Fruit fly (Drosophila melanogaster) ovary, adult (tissue): ENCODE results near the gene CG7215.
A peak's percentile ranks its signal among the peaks of the same experiment; 100 is the strongest.

Experiments
- CG17801 ChIP-seq: fragments of 200-800 bp; optimal IDR thresholded peaks from 2 replicates; lab custom pipeline; 2019; ENCODE audit warnings: missing biosample characterization, mild to moderate bottlenecking, missing genetic modification characterization, moderate library complexity; ENCODE audit not compliant: partially characterized antibody

CG7215 gene

DNA sequence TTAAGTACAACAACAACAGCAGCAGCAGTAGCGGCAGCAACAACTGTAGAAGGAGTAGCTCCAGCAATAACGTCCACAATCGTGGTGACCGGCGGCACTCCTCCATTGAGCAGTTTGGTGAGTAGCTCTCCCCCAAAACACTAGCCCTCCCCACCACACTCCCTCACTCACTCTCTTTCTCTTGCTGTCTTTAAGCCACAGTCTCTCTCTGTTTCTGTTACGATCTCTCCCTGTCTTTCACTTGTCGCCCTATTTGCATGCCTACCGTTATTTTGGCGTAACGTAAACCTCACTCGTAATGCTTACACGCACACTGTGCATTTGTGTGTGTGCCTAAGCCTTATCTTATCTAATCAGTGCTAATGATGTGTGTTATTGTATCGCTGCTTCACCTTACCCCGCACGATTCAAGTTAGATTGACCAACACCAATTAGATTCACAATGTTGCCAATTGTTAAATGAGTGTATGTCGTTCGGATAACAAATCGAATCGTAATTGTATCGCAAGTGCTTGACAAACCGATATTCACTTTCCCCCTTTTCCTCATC lies 3.0 kb upstream of the CG7215 start:
- no peak for TF ChIP-seq CG17801 (GFP tag; lab: Kevin White, UChicago)

DNA sequence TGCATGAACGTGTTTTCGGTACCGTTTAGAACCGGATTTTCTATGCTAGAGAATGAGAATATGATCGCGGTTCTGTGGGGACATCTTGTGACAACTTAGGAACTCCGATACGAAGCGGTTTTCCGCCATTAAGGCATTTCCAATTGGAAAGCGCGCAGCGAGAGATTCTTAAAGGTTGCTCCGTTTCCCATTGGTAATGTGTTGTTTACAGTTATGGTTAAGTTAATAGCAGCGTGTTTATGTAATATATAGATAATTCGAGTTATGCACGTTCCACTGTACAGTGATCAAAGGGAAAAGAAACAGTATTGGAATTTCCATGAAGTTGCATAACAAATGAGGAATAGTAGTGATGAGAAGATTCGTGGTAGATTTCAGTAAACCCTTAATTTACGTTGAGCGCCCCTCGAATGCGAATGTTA lies 1.9 kb upstream of the CG7215 start:
- no peak for TF ChIP-seq CG17801 (GFP tag; lab: Kevin White, UChicago)

DNA sequence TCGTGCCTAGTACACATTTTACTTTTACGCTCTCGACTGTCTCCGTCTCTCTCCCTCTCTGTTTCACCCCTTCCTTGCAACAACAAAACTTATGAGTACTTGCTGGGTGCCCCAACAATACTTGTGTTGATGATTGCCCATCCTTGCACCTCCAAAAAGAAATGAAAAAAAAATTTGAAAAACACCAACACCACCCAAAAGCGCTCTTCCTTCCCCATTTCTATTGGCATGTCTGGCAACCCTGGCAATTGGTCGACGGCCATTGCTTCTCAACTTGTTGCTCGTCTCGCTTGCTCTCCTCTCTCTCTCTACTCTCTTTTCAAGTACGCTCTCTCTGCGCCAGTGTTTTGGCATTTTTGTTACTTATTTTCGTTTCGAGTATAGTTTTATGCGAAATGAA lies 1.3 kb upstream of the CG7215 start:
- peak; percentile 23 for TF ChIP-seq CG17801 (GFP tag; lab: Kevin White, UChicago)

DNA sequence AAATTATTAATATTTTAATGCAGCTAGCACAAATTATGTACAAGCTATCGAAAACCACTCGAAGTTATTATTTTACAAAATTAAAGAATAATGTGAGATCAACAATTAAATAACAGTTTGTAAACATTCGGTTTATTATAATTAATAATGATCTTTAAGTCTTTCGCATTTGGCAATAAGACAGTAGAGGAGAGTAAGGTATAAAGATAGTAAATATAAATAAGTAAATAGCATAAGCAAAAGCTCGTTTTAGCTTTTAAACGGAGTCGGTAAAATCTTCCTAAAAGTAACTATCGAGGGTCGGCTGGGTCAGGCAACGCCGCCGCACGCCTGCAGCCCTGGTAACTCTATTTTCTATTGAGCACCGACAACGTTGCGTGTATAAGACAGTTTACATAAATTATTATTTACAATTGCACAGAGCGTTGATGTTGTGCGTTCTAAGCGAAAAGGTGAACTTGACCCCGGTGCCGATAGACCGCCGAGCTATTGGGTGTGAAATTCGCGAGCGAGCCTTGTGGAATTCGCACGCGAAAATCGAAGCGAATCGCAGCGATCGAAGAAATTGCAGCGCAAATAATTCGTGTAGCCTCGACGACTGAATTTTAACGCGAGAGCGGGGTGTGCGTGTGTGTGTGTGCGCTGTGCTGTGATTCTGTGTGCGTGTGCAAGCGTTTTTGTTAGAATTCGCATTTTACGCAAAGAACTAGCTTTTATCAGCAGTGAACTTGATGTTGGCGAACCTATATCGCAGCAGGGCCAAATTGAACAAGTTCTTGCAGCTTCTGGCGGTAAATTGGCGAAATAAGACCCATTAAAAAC lies 554 bp upstream of the CG7215 start, which contains the start of gene wrd:
TSS of gene wrd (plus strand) at position 342 of the 822 bp plus-strand sequence.
- peak; percentile 27 for TF ChIP-seq CG17801 (GFP tag; lab: Kevin White, UChicago)

DNA sequence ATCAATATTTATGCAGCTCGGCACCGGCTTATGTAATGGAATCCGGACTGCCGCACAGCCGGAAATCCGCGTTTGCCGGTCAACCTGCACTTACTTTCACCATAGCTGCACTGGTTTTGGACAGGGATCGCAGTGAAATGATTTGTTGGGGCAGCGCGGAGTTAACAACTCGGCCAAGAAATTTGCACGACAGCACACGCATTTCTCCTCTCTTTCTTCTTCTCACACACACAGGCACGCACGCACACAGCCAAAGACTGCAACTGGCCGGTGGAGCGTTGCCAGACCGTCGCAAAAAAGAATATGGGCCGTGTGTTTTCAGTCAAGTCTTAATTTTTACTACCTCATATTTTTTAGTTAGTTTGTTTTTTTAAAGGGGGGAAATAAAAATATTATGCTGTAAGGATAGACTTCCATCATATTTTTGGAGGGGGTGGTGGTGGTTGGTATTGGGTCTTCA lies 782 bp downstream of the CG7215 start:
- no peak for TF ChIP-seq CG17801 (GFP tag; lab: Kevin White, UChicago)

DNA sequence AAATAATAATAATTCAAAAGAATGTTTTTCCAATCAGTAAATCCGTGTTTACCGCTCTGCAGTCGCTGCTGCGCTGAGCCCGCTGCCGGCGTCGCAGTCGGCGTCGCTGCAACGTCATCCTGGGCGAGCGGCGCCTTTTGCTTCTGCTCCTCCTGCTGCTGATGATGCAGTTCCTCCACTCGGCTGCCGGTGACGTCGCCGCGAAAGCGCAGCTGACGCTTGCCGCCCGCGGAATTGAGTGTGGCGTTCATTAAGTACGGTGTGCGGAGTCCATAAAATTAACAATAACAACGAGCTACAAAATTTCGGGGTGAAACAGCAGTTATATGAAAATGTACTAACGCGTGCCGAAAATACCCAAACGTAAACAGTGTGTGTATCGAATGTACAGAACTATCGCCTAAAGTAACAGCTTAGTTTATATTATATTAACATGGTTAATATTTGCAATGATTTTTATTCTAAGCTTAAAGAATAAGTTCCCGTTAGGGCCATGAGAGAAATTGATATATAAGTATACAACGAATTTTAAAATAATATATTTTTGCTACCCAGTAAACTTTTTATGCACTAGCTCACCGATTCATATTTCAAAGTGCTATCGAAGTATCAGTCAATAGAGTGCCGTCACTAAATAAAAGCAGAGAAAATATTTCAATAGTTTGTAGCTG lies 2.9 kb downstream of the CG7215 start, which contains the start of the genes CG7218 and Cbp20:
TSS of gene CG7218 (minus strand) at position 346 of the 671 bp plus-strand sequence.
TSS of gene Cbp20 (plus strand) at position 610 of the 671 bp plus-strand sequence.
- peak; percentile 50 for TF ChIP-seq CG17801 (GFP tag; lab: Kevin White, UChicago)

DNA sequence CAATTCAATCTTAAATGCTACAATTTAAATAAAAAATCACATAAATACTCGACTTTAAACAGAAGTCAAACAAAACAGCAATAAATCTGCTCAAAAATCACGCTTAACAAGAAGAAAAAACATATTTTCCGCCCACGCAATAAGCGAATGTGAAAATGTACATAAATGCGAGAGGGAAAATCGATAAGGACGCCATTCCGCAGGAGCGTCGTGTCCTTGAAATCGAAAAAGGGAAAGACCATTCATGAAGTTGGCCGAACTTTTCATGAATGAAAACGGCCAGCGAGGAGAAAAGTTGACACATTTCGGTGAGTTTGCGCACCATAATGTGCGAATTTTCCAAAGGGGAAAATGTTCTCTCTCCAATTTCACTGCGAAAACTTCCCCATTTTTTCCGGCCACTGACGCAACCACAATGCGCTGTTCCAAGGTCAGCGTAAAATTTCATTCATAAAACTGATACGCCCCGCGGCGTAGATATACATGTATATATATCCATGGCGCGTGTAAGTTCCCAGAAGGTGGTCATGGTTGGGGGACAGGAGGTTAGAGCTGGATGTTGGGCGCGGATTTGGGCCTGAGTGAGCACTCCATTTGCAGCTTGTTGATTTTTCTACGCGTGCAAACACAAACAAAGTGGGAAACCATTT lies 6.8 kb downstream of the CG7215 start:
- no peak for TF ChIP-seq CG17801 (GFP tag; lab: Kevin White, UChicago)

DNA sequence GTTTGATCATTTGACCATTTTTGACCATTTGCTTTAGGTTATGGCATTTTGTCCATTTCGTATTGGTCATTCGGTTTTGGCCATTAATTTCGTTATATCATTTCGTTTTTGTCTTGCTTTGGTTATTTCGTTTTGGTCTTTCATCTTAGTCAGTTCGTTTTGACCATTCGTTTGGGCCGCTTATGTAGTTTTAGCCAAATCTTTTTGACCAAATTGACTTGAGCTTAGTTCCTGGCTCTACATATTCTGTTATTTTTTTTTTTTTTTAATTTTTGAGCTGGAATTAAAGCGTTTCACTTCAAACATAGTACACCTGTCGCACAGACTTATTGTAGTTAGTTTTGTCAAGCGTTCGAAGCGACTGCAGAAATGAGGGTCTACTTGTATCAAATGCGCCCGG lies 8.7 kb downstream of the CG7215 start, which contains the start of gene CG14315:
TSS of gene CG14315 (plus strand) at position 301 of the 400 bp plus-strand sequence.
- TF ChIP-seq CG17801 (GFP tag; lab: Kevin White, UChicago): no peak

DNA sequence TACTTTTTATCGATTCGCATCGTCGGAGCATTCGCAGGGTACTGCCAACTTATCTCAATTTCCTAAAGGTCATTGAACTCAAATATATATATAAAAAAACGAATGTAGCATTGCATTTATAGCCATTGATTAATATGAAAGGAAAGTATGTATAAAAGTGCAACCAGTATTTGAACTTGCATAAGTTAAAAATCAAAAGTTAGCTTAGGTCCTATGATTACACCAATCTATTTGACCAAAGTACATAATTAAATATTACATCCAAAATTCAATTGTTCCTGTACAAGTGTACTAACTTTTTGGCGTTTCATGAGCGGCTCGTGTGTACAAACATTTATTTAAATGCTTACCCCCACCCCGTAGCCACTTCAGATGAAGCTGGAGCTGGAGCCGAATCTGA lies 9.6 kb downstream of the CG7215 start:
- TF ChIP-seq CG17801 (GFP tag; lab: Kevin White, UChicago): no peak

DNA sequence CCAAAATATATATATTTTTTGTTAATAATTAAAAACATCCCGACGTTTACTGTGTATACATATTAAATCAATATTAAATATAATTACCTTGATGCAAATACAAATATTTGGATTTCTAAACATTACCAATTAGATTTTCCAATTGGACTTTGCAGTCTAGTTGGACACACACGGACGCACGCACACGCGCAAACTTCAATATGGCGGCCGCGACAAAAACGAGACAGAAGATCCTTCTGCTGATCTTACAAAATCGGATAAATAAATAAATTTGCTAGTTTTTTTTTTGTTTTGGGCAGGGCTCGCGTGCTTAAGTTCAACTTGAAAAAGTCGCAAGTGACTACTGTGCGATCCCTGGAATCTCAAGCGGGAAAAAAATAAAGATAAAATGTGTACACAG lies 10.5 kb downstream of the CG7215 start:
- no peak for TF ChIP-seq CG17801 (GFP tag; lab: Kevin White, UChicago)

DNA sequence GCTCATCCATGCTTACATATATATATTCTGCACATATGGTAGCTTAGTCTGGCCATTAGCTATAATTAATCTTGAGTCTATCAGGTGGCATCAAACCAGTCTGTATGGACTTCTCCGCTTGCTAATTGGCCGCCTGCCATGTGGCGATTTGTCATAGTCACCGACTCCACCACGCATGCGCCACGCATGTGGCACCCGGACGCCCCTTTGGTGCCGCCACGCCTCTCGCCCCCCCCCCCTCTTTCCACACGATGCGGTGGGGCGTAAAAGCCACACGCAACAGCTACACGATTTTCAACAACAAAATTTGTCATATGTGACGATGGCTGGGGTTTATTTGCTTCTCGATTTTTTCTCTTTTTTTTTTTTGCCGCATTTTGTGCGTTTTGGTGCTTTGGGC lies 13.4 kb downstream of the CG7215 start:
- TF ChIP-seq CG17801 (GFP tag; lab: Kevin White, UChicago): no peak

DNA sequence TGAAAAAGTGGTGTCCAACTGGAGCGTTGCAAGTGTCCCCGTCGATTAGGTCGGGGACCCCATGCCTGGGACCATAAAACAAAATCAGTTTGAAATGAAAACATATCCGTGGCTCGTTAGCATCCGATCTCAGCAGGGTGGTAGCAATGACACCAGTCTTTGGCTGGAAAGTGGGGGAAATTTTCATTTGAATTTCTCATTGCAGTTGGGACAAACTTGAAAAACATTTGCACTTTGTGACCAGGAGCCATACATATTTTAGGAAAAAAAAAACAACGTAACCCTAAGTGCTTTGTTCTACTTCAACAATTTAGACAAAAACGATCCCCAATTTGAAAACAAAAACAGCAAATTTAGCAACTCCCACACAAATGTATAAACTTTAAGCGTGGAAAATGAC lies 15.3 kb downstream of the CG7215 start, which contains the start of gene CG14316:
TSS of gene CG14316 (plus strand) at position 301 of the 400 bp plus-strand sequence.
- no peak for TF ChIP-seq CG17801 (GFP tag; lab: Kevin White, UChicago)

DNA sequence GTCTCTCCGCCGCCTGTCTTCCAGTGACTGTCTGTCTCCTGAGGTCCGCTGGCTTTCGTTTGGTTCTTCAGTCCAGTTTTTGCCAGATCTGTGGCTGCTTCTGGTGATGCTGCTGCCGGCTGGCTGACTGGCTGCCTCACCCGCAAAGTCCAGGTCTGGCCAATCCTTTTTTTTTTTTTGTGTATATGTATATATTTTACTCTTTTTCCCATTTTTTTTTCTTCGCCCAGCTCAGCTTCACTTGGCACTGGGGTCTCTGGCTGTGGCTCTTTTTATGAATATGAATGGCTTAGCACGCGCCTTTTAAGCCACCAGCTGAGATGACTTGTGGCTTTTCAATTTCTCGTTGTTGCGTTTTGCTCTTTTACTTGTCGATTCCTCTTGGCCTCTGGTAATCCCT lies 20.4 kb downstream of the CG7215 start:
- TF ChIP-seq CG17801 (GFP tag; lab: Kevin White, UChicago): no peak

DNA sequence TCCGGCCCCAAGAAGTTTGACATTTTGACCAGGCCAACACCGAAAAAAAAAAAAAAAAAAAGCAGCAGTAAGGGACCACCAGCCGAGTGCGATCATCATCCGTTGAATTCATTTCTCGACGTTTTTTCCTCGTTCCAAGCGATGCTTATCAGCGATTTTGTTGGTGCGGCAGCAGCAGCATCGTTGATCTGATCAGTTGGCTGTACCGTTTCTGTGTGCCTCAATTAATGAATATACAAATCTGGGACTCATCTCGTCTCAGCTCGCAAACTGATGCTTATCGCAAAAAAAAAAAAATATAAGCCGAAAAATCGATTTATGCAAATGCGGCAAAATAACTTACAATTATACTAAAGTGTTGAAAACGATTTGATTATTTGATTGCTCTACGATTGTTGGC lies 22.2 kb downstream of the CG7215 start:
- TF ChIP-seq CG17801 (GFP tag; lab: Kevin White, UChicago): no peak

DNA sequence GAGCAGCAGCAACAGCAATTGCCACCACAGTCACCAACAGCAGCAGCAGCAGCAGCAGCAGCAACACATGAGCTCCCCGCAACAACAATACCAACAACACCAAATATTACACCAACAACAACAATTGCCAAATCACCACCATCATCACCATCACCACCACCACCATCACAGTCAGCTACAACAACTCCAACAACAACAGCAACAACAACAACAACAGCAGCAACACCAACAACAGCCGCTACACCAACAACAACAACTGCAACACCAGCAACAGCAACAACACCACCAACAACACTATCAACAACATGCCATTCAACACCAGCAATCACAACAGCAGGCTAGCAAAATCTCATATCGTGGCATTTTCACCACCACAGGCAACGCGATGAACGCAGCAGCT lies 36.4 kb downstream of the CG7215 start:
- no peak for TF ChIP-seq CG17801 (GFP tag; lab: Kevin White, UChicago)
